Fruit fly (Drosophila melanogaster) whole organism, embryonic: ENCODE measurements around the gene Mlp84B.
A peak's percentile ranks its signal among the peaks of the same experiment; 100 is the strongest.

Source experiments
- Asciz ChIP-seq: fragments of 200-800 bp; sonication (Bioruptor generic); optimal IDR thresholded peaks from 2 replicates; lab custom pipeline; 2017; ENCODE audit warnings: missing biosample characterization, mild to moderate bottlenecking, missing genetic modification characterization, missing genetic modification reagents
- Atf-2 ChIP-seq: fragments of 200-800 bp; sonication (Bioruptor generic); optimal IDR thresholded peaks from 2 replicates; lab custom pipeline; 2016; ENCODE audit warnings: missing biosample characterization, missing genetic modification characterization
- CG1024 ChIP-seq: fragments of 200-800 bp; sonication (Bioruptor generic); IDR thresholded peaks from 2 replicates; pipeline ENCODE4 v1.3.6; 2022; ENCODE audit warnings: missing biosample characterization, missing genetic modification characterization
- CG10959 ChIP-seq: fragments of 200-800 bp; sonication (Bioruptor generic); IDR thresholded peaks from 2 replicates; pipeline ENCODE4 v1.3.6; 2022; ENCODE audit warnings: missing biosample characterization, missing genetic modification characterization
- CG11456 ChIP-seq: fragments of 200-800 bp; sonication (Bioruptor generic); IDR thresholded peaks from 3 replicates; pipeline ENCODE4 v1.3.6; 2022; ENCODE audit warnings: missing biosample characterization, missing genetic modification characterization
- CG12219 ChIP-seq: fragments of 200-800 bp; sonication (Bioruptor generic); optimal IDR thresholded peaks from 3 replicates; lab custom pipeline; 2018; ENCODE audit warnings: missing biosample characterization, mild to moderate bottlenecking, missing genetic modification characterization
- CG12236 ChIP-seq: fragments of 200-800 bp; sonication (Bioruptor generic); optimal IDR thresholded peaks from 2 replicates; lab custom pipeline; 2016; ENCODE audit warnings: missing biosample characterization, missing genetic modification characterization
- CG12659 ChIP-seq: fragments of 200-800 bp; sonication (Bioruptor generic); optimal IDR thresholded peaks from 3 replicates; lab custom pipeline; 2017; ENCODE audit warnings: mild to moderate bottlenecking, missing biosample characterization, missing genetic modification reagents, missing genetic modification characterization
- CG15269 ChIP-seq: fragments of 200-800 bp; sonication (Bioruptor generic); optimal IDR thresholded peaks from 2 replicates; lab custom pipeline; 2018; ENCODE audit warnings: missing biosample characterization, mild to moderate bottlenecking, missing genetic modification characterization, moderate library complexity
- CG15479 ChIP-seq: fragments of 200-800 bp; sonication (Bioruptor generic); optimal IDR thresholded peaks from 3 replicates; lab custom pipeline; 2019; ENCODE audit warnings: missing biosample characterization, mild to moderate bottlenecking, missing genetic modification characterization, moderate library complexity
- CG17328 ChIP-seq: fragments of 200-800 bp; sonication (Bioruptor generic); IDR thresholded peaks from 2 replicates; pipeline ENCODE4 v1.3.6; 2022; ENCODE audit warnings: missing biosample characterization, missing genetic modification characterization
- CG17361 ChIP-seq: fragments of 200-800 bp; sonication (Bioruptor generic); IDR thresholded peaks from 3 replicates; pipeline ENCODE4 v1.3.6; 2022; ENCODE audit warnings: missing biosample characterization, missing genetic modification characterization
- CG17912 ChIP-seq: fragments of 200-800 bp; sonication (Bioruptor generic); optimal IDR thresholded peaks from 2 replicates; lab custom pipeline; 2018; ENCODE audit warnings: missing biosample characterization, mild to moderate bottlenecking, missing genetic modification characterization
- CG18599 ChIP-seq: fragments of 200-800 bp; sonication (Bioruptor generic); optimal IDR thresholded peaks from 3 replicates; lab custom pipeline; 2017; ENCODE audit warnings: missing biosample characterization, missing genetic modification characterization, mild to moderate bottlenecking, moderate library complexity, missing genetic modification reagents
- CG18764 ChIP-seq: fragments of 200-800 bp; sonication (Bioruptor generic); optimal IDR thresholded peaks from 3 replicates; lab custom pipeline; 2016; ENCODE audit warnings: missing biosample characterization, missing genetic modification characterization
- CG3838 ChIP-seq: fragments of 200-800 bp; sonication (Bioruptor generic); optimal IDR thresholded peaks from 3 replicates; lab custom pipeline; 2016; ENCODE audit warnings: missing biosample characterization, missing genetic modification characterization
- CG5180 ChIP-seq: fragments of 200-800 bp; sonication (Bioruptor generic); optimal IDR thresholded peaks from 3 replicates; lab custom pipeline; 2017; ENCODE audit warnings: missing biosample characterization, missing genetic modification characterization, mild to moderate bottlenecking, moderate library complexity, missing genetic modification reagents
- CG6689 ChIP-seq: fragments of 200-800 bp; sonication (Bioruptor generic); IDR thresholded peaks from 2 replicates; pipeline ENCODE4 v1.3.6; 2022; ENCODE audit warnings: missing biosample characterization, missing genetic modification characterization
- CG7928 ChIP-seq: fragments of 200-800 bp; sonication (Bioruptor generic); optimal IDR thresholded peaks from 2 replicates; lab custom pipeline; 2017; ENCODE audit warnings: missing biosample characterization, mild to moderate bottlenecking, missing genetic modification characterization
- CG8924 ChIP-seq: fragments of 200-800 bp; optimal IDR thresholded peaks from 3 replicates; lab custom pipeline; 2019; ENCODE audit warnings: missing biosample characterization, mild to moderate bottlenecking, missing genetic modification characterization, moderate library complexity
- Camta ChIP-seq: fragments of 200-800 bp; sonication (Bioruptor generic); optimal IDR thresholded peaks from 2 replicates; lab custom pipeline; 2016; ENCODE audit warnings: missing biosample characterization, missing genetic modification characterization
- Dad ChIP-seq: fragments of 200-800 bp; sonication (Bioruptor generic); optimal IDR thresholded peaks from 3 replicates; lab custom pipeline; 2016; ENCODE audit warnings: missing biosample characterization, missing genetic modification characterization
- Doc2 ChIP-seq: fragments of 200-800 bp; sonication (Bioruptor generic); IDR thresholded peaks from 2 replicates; pipeline ENCODE4 v1.3.6; 2022; ENCODE audit warnings: missing biosample characterization, missing genetic modification characterization
- Dref ChIP-seq: fragments of 200-800 bp; sonication (Bioruptor generic); IDR thresholded peaks from 2 replicates; pipeline ENCODE4 v1.3.6; 2022; ENCODE audit warnings: missing biosample characterization, missing genetic modification characterization
- GATAe ChIP-seq: fragments of 200-800 bp; sonication (Bioruptor generic); conservative IDR thresholded peaks from 2 replicates; pipeline ENCODE4 v1.3.6; 2022; ENCODE audit warnings: missing biosample characterization, missing genetic modification characterization
- Hand ChIP-seq: fragments of 200-800 bp; sonication (Bioruptor generic); optimal IDR thresholded peaks from 2 replicates; lab custom pipeline; 2017; ENCODE audit warnings: mild to moderate bottlenecking, missing biosample characterization, missing genetic modification reagents, missing genetic modification characterization
- MESR4 ChIP-seq: fragments of 200-800 bp; sonication (Bioruptor generic); optimal IDR thresholded peaks from 2 replicates; lab custom pipeline; 2018; ENCODE audit warnings: missing biosample characterization, mild to moderate bottlenecking, missing genetic modification characterization, moderate library complexity
- Mad ChIP-seq: fragments of 200-800 bp; sonication (Bioruptor generic); optimal IDR thresholded peaks from 2 replicates; lab custom pipeline; 2016; ENCODE audit warnings: missing biosample characterization, missing genetic modification characterization
- Nf-YC ChIP-seq: fragments of 200-800 bp; optimal IDR thresholded peaks from 3 replicates; lab custom pipeline; 2019; ENCODE audit warnings: missing biosample characterization, mild to moderate bottlenecking, missing genetic modification characterization, moderate library complexity
- Sin3A ChIP-seq: fragments of >200 bp; optimal IDR thresholded peaks from 2 replicates; lab custom pipeline; 2018
- Sox102F ChIP-seq: fragments of 200-800 bp; sonication (Bioruptor generic); optimal IDR thresholded peaks from 2 replicates; lab custom pipeline; 2018; ENCODE audit warnings: missing biosample characterization, mild to moderate bottlenecking, missing genetic modification characterization, moderate library complexity
- Sry-β ChIP-seq: fragments of 200-800 bp; sonication (Bioruptor generic); optimal IDR thresholded peaks from 2 replicates; lab custom pipeline; 2018; ENCODE audit warnings: missing biosample characterization, mild to moderate bottlenecking, missing genetic modification characterization, moderate library complexity
- Ssrp ChIP-seq: fragments of 200-800 bp; sonication (Bioruptor generic); optimal IDR thresholded peaks from 2 replicates; lab custom pipeline; 2018; ENCODE audit warnings: missing biosample characterization, mild to moderate bottlenecking, missing genetic modification characterization, moderate library complexity
- Taf1 ChIP-seq: fragments of 200-800 bp; sonication (Bioruptor generic); IDR thresholded peaks from 2 replicates; pipeline ENCODE4 v1.3.6; 2022; ENCODE audit warnings: missing biosample characterization, missing genetic modification characterization
- Tbp ChIP-seq: fragments of >200 bp; optimal IDR thresholded peaks from 2 replicates; lab custom pipeline; 2018; ENCODE audit warnings: missing biosample characterization, missing genetic modification characterization
- Vsx1 ChIP-seq: fragments of 200-800 bp; sonication (Bioruptor generic); optimal IDR thresholded peaks from 2 replicates; lab custom pipeline; 2017; ENCODE audit warnings: missing biosample characterization, mild to moderate bottlenecking, missing genetic modification characterization, missing genetic modification reagents
- corto ChIP-seq: fragments of 200-800 bp; sonication (Bioruptor generic); optimal IDR thresholded peaks from 2 replicates; lab custom pipeline; 2016; ENCODE audit warnings: missing biosample characterization, mild to moderate bottlenecking, missing genetic modification characterization, moderate library complexity
- crp ChIP-seq, 2 experiments: fragments of 200-800 bp; sonication (Bioruptor generic); optimal IDR thresholded peaks; 2 replicates in 1 of 2; 3 replicates in 1 of 2; lab custom pipeline; 2017; ENCODE audit warnings: missing biosample characterization in 2 of 2, missing genetic modification characterization in 2 of 2, mild to moderate bottlenecking in 1 of 2, moderate library complexity in 1 of 2
- dmrt99B ChIP-seq: fragments of 200-800 bp; sonication (Bioruptor generic); optimal IDR thresholded peaks from 2 replicates; lab custom pipeline; 2018; ENCODE audit warnings: missing biosample characterization, mild to moderate bottlenecking, missing genetic modification characterization, moderate library complexity
- ems ChIP-seq: fragments of 200-800 bp; sonication (Bioruptor generic); optimal IDR thresholded peaks from 3 replicates; lab custom pipeline; 2016; ENCODE audit warnings: missing biosample characterization, missing genetic modification characterization
- gro ChIP-seq: fragments of 200-800 bp; sonication (Bioruptor generic); optimal IDR thresholded peaks from 2 replicates; lab custom pipeline; 2016; ENCODE audit warnings: missing biosample characterization, missing genetic modification characterization
- gsb ChIP-seq: fragments of 200-800 bp; sonication (Bioruptor generic); IDR thresholded peaks from 2 replicates; pipeline ENCODE4 v1.3.6; 2022; ENCODE audit warnings: missing biosample characterization, missing genetic modification characterization
- mam ChIP-seq: fragments of 200-800 bp; sonication (Bioruptor generic); optimal IDR thresholded peaks from 3 replicates; lab custom pipeline; 2016; ENCODE audit warnings: missing biosample characterization, missing genetic modification characterization
- nmo ChIP-seq: fragments of 200-800 bp; sonication (Bioruptor generic); optimal IDR thresholded peaks from 2 replicates; lab custom pipeline; 2018; ENCODE audit warnings: missing biosample characterization, mild to moderate bottlenecking, missing genetic modification characterization, moderate library complexity
- nom ChIP-seq: fragments of 200-800 bp; sonication (Bioruptor generic); optimal IDR thresholded peaks from 2 replicates; lab custom pipeline; 2017; ENCODE audit warnings: missing biosample characterization, missing genetic modification characterization, mild to moderate bottlenecking, moderate library complexity, missing genetic modification reagents
- otp ChIP-seq: fragments of 200-800 bp; sonication (Bioruptor generic); IDR thresholded peaks from 3 replicates; pipeline ENCODE4, ENCODE4 v1.3.6; 2022; ENCODE audit warnings: missing biosample characterization, missing genetic modification characterization
- tgo ChIP-seq: fragments of 200-800 bp; sonication (Bioruptor generic); IDR thresholded peaks from 3 replicates; pipeline ENCODE4 v1.3.6; 2022; ENCODE audit warnings: missing biosample characterization, missing genetic modification characterization
- trem ChIP-seq: fragments of 200-800 bp; optimal IDR thresholded peaks from 3 replicates; lab custom pipeline; 2019; ENCODE audit warnings: missing biosample characterization, mild to moderate bottlenecking, missing genetic modification characterization, moderate library complexity
- usp ChIP-seq: fragments of >200 bp; optimal IDR thresholded peaks from 2 replicates; lab custom pipeline; 2017; ENCODE audit warnings: missing biosample characterization, missing genetic modification characterization
- vvl ChIP-seq: fragments of 200-800 bp; sonication (Bioruptor generic); IDR thresholded peaks from 2 replicates; pipeline ENCODE4 v1.3.6; 2022; ENCODE audit warnings: missing biosample characterization, missing genetic modification characterization

Gene Mlp84B

dm6 chr3R:7074297-7075114, 43.0 kb downstream of the Mlp84B start, which contains the start of the genes Ufl1 and CG1943 (continued):
- peak; percentile 65 for TF ChIP-seq nmo
- TF ChIP-seq MESR4, result peak; percentile 75
- no peak for TF ChIP-seq CG12219 (GFP tag; lab: Kevin White, UChicago)
- no peak for TF ChIP-seq CG11456
- no peak for TF ChIP-seq CG1024 (GFP tag; lab: Robert Waterston, UW)
- TF ChIP-seq Asciz (GFP tag; lab: Kevin White, UChicago), result no peak
- TF ChIP-seq Tbp (GFP tag; lab: Kevin White, UChicago), result no peak
- TF ChIP-seq CG7928 (GFP tag; lab: Kevin White, UChicago), result no peak
- TF ChIP-seq CG15479 (GFP tag; lab: Kevin White, UChicago), result peak; percentile 34
- no peak for TF ChIP-seq Sox102F (GFP tag; lab: Kevin White, UChicago)
- no peak for TF ChIP-seq CG17361 (GFP tag; lab: Robert Waterston, UW)
- TF ChIP-seq usp (GFP tag; lab: Kevin White, UChicago), result no peak
- no peak for TF ChIP-seq CG10959 (GFP tag; lab: Robert Waterston, UW)
- peak; percentile 88 for TF ChIP-seq Sin3A
- no peak for TF ChIP-seq CG17328
- TF ChIP-seq CG3838, result no peak
- TF ChIP-seq Sry-β, result no peak
- TF ChIP-seq CG12236 (GFP tag; lab: Kevin White, UChicago), result no peak
- TF ChIP-seq Nf-YC, result peak; percentile 12
- no peak for TF ChIP-seq Doc2 (GFP tag; lab: Robert Waterston, UW)
- TF ChIP-seq gro (GFP tag; lab: Kevin White, UChicago), result no peak
- TF ChIP-seq Atf-2 (GFP tag; lab: Kevin White, UChicago), result no peak
- TF ChIP-seq GATAe, result no peak
- TF ChIP-seq CG15269, result no peak
- no peak for TF ChIP-seq CG5180
- no peak for TF ChIP-seq crp (GFP tag; optimal IDR thresholded peaks at IDR 0.05; lab: Kevin White, UChicago)
- no peak for TF ChIP-seq CG18764 (GFP tag; lab: Kevin White, UChicago)
- no peak for TF ChIP-seq otp (GFP tag; lab: Robert Waterston, UW)
- no peak for TF ChIP-seq Hand (GFP tag; lab: Kevin White, UChicago)
- TF ChIP-seq ems, result no peak
- no peak for TF ChIP-seq Mad
- TF ChIP-seq Camta, result no peak
- TF ChIP-seq CG8924 (tag; lab: Kevin White, UChicago), result no peak
- no peak for TF ChIP-seq Taf1 (GFP tag; lab: Robert Waterston, UW)
- no peak for TF ChIP-seq gsb (GFP tag; lab: Robert Waterston, UW)
- no peak for TF ChIP-seq corto (GFP tag; lab: Kevin White, UChicago)
- TF ChIP-seq vvl (GFP tag; lab: Robert Waterston, UW), result no peak
- TF ChIP-seq CG17912 (GFP tag; lab: Kevin White, UChicago), result no peak
- no peak for TF ChIP-seq Vsx1 (GFP tag; lab: Kevin White, UChicago)
- no peak for TF ChIP-seq tgo
- TF ChIP-seq CG6689 (GFP tag; lab: Robert Waterston, UW), result no peak
- TF ChIP-seq CG12659, result peak; percentile 69
- peak; percentile 34 for TF ChIP-seq nom
- peak; percentile 1 for TF ChIP-seq Dad (GFP tag; lab: Kevin White, UChicago)
- no peak for TF ChIP-seq mam (GFP tag; lab: Kevin White, UChicago)
- no peak for TF ChIP-seq dmrt99B
- TF ChIP-seq trem (tag; lab: Kevin White, UChicago), result peak; percentile 64
- TF ChIP-seq Ssrp, result no peak
- no peak for TF ChIP-seq CG18599
- TF ChIP-seq Dref (GFP tag; lab: Robert Waterston, UW), result no peak
